Worm (Caenorhabditis elegans) whole organism, L2 larva: ENCODE results near the gene F49E2.5.

Experiments
- ZK546.5 ChIP-seq: sonication (generic microtip); optimal IDR thresholded peaks from 2 replicates; lab custom pipeline; 2017; ENCODE audit warnings: missing biosample characterization, missing genetic modification characterization
- ama-1 ChIP-seq: fragments of 150-350 bp; optimal IDR thresholded peaks from 2 replicates; lab custom pipeline; 2018; ENCODE audit warnings: inconsistent platforms
- lin-13 ChIP-seq: fragments of 150-350 bp; optimal IDR thresholded peaks from 2 replicates; lab custom pipeline; 2014; ENCODE audit warnings: missing biosample characterization, missing genetic modification reagents, missing genetic modification characterization
- mdl-1 ChIP-seq, 2 experiments: fragments of 150-350 bp in 1 of 2; sonication (generic microtip) in 1 of 2; optimal IDR thresholded peaks; 2 replicates each; lab custom pipeline; 2017; ENCODE audit warnings: missing biosample characterization in 2 of 2, missing genetic modification characterization in 2 of 2
- nhr-21 ChIP-seq: fragments of 150-350 bp; optimal IDR thresholded peaks from 2 replicates; lab custom pipeline; 2014; ENCODE audit warnings: missing biosample characterization, missing genetic modification characterization
- sma-3 ChIP-seq: sonication (generic microtip); optimal IDR thresholded peaks from 2 replicates; lab custom pipeline; 2016; ENCODE audit warnings: missing genetic modification reagents, missing genetic modification characterization, missing compliant biosample characterization
- unc-55 ChIP-seq: fragments of 150-350 bp; sonication (generic microtip); optimal IDR thresholded peaks from 3 replicates; lab custom pipeline; 2014; ENCODE audit warnings: missing biosample characterization, missing genetic modification reagents, missing genetic modification characterization
- unc-62 ChIP-seq: fragments of 150-350 bp; optimal IDR thresholded peaks from 2 replicates; lab custom pipeline; 2014; ENCODE audit warnings: missing biosample characterization, missing genetic modification reagents, missing genetic modification characterization
- zag-1 ChIP-seq: fragments of 150-350 bp; optimal IDR thresholded peaks from 2 replicates; lab custom pipeline; 2014; ENCODE audit warnings: missing biosample characterization, missing genetic modification characterization

DNA sequence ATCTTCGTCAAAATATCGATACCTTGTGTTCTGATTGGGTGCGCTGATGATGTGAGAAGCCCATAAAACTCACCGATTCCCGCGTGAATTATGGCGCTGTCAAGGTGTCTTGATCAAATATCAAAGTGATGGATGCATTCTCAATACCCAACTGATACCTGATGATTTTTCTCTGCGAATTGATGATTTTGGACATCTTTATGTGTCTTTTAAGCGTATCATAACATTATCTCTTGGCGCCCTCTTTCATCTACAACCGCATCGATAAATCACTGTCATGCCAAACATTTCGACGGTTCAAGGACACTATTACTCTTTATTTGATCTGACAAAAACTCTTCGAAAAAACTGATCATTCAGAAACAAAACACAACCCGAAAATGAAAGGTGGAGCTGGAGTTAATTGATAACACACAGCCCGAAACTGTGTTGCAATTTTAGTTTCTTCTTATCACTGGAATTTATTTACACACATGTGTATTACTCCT is 3.9 kb downstream of the F49E2.5 start:
- TF ChIP-seq ZK546.5 (no peak), lin-13 (GFP tag; lab: Kevin White, UChicago) (no peak), unc-55 (GFP tag; lab: Kevin White, UChicago) (no peak), unc-62 (GFP tag; lab: Kevin White, UChicago) (peak; percentile 62), ama-1 (no peak), mdl-1 (tag; optimal IDR thresholded peaks at IDR 0.05; lab: Kevin White, UChicago) (no peak), sma-3 (GFP tag; lab: Kevin White, UChicago) (peak; percentile 83), zag-1 (tag; lab: Kevin White, UChicago) (no peak), nhr-21 (peak; percentile 89)
